Worm (Caenorhabditis elegans) whole organism, L1 larva: ENCODE data around the gene clec-260.
"Not testable (repeated sequence)": the region's sequence is repeated elsewhere in the genome, so short reads cannot be mapped to it uniquely, and the experiment has no call there.

Experiments used
- Y116A8C.19 ChIP-seq: sonication (generic microtip); optimal IDR thresholded peaks from 2 replicates; lab custom pipeline; 2016; ENCODE audit warnings: missing compliant biosample characterization, missing genetic modification characterization, borderline replicate concordance
- alr-1 ChIP-seq: fragments of 200-800 bp; sonication (Bioruptor generic); optimal IDR thresholded peaks from 2 replicates; lab custom pipeline; 2018; ENCODE audit warnings: borderline replicate concordance, mild to moderate bottlenecking, missing genetic modification characterization, missing compliant biosample characterization
- aly-2 ChIP-seq: fragments of 150-350 bp; optimal IDR thresholded peaks from 2 replicates; lab custom pipeline; 2014; ENCODE audit warnings: missing biosample characterization, missing genetic modification characterization
- ceh-63 ChIP-seq: fragments of 200-800 bp; sonication (Bioruptor generic); optimal IDR thresholded peaks from 2 replicates; lab custom pipeline; 2018; ENCODE audit warnings: mild to moderate bottlenecking, missing genetic modification characterization, missing compliant biosample characterization
- ceh-8 ChIP-seq: fragments of 200-800 bp; sonication (Bioruptor generic); optimal IDR thresholded peaks from 2 replicates; lab custom pipeline; 2018; ENCODE audit warnings: mild to moderate bottlenecking, missing genetic modification characterization, moderate library complexity, missing compliant biosample characterization
- ceh-82 ChIP-seq, 3 experiments: fragments of 150-350 bp in 1 of 3; sonication (generic microtip) in 2 of 3; optimal IDR thresholded peaks; 2 replicates each; lab custom pipeline; 2014 to 2017; ENCODE audit warnings: missing biosample characterization in 3 of 3, missing genetic modification characterization in 3 of 3
- dpl-1 ChIP-seq, 3 experiments: fragments of 150-350 bp in 2 of 3; sonication (generic microtip) in 1 of 3; optimal IDR thresholded peaks; 2 replicates each; lab custom pipeline; 2014 to 2017; ENCODE audit warnings: missing biosample characterization in 3 of 3, missing genetic modification characterization in 3 of 3, missing genetic modification reagents in 3 of 3
- efl-1 ChIP-seq, 4 experiments: fragments of 150-350 bp; optimal IDR thresholded peaks in 3 of 4; peaks in 1 of 4; 1 replicate in 1 of 4; 2 replicates in 3 of 4; lab custom pipeline; 2014; ENCODE audit warnings: missing biosample characterization in 2 of 4, missing genetic modification characterization in 2 of 4, missing genetic modification reagents in 2 of 4
- efl-3 ChIP-seq: fragments of 200-800 bp; sonication (Bioruptor generic); optimal IDR thresholded peaks from 2 replicates; lab custom pipeline; 2018; ENCODE audit warnings: mild to moderate bottlenecking, missing genetic modification characterization, missing compliant biosample characterization
- elt-2 ChIP-seq: sonication (generic microtip); optimal IDR thresholded peaks from 2 replicates; lab custom pipeline; 2016; ENCODE audit warnings: missing genetic modification characterization, mild to moderate bottlenecking, inconsistent platforms, missing compliant biosample characterization, missing genetic modification reagents
- elt-3 ChIP-seq, 6 experiments: fragments of 150-350 bp in 1 of 6; sonication (generic microtip); optimal IDR thresholded peaks; 2 replicates each; lab custom pipeline; 2017 to 2018; ENCODE audit warnings: missing biosample characterization in 6 of 6, missing genetic modification characterization in 6 of 6, inconsistent platforms in 1 of 6
- fkh-8 ChIP-seq: sonication (generic microtip); optimal IDR thresholded peaks from 2 replicates; lab custom pipeline; 2016; ENCODE audit warnings: mild to moderate bottlenecking, missing genetic modification characterization, missing compliant biosample characterization
- fos-1 ChIP-seq: fragments of 150-350 bp; optimal IDR thresholded peaks from 2 replicates; lab custom pipeline; 2014; ENCODE audit warnings: missing biosample characterization, missing genetic modification characterization
- hlh-17 ChIP-seq: fragments of 200-800 bp; sonication (Bioruptor generic); optimal IDR thresholded peaks from 2 replicates; lab custom pipeline; 2018; ENCODE audit warnings: missing genetic modification characterization, mild to moderate bottlenecking, missing compliant biosample characterization, moderate library complexity, borderline replicate concordance
- lin-13 ChIP-seq: fragments of 150-350 bp; optimal IDR thresholded peaks from 2 replicates; lab custom pipeline; 2014; ENCODE audit warnings: missing biosample characterization, missing genetic modification reagents, missing genetic modification characterization
- lin-14 ChIP-seq: fragments of 200-800 bp; sonication (Bioruptor generic); optimal IDR thresholded peaks from 2 replicates; lab custom pipeline; 2018; ENCODE audit warnings: mild to moderate bottlenecking, missing genetic modification characterization, moderate library complexity, missing compliant biosample characterization
- lin-35 ChIP-seq, 2 experiments: fragments of 150-350 bp; optimal IDR thresholded peaks; 2 replicates each; lab custom pipeline; 2014; ENCODE audit warnings: missing biosample characterization in 2 of 2, missing genetic modification characterization in 2 of 2, missing genetic modification reagents in 2 of 2
- lir-3 ChIP-seq: sonication (generic microtip); optimal IDR thresholded peaks from 2 replicates; lab custom pipeline; 2016; ENCODE audit warnings: mild to moderate bottlenecking, missing genetic modification characterization, moderate library complexity, missing compliant biosample characterization; ENCODE audit not compliant: poor library complexity
- lsy-2 ChIP-seq, 2 experiments: fragments of 150-350 bp; optimal IDR thresholded peaks; 2 replicates each; lab custom pipeline; 2014; ENCODE audit warnings: missing biosample characterization in 2 of 2, missing genetic modification characterization in 2 of 2
- mab-9 ChIP-seq: fragments of 200-800 bp; sonication (Bioruptor generic); IDR thresholded peaks from 2 replicates; pipeline ENCODE4 v1.3.6; 2022; ENCODE audit warnings: missing genetic modification reagents, missing genetic modification characterization, missing compliant biosample characterization
- mdl-1 ChIP-seq, 2 experiments: fragments of 150-350 bp; optimal IDR thresholded peaks; 2 replicates each; lab custom pipeline; 2014 to 2017; ENCODE audit warnings: missing biosample characterization in 2 of 2, missing genetic modification characterization in 2 of 2, inconsistent platforms in 1 of 2
- nhr-11 ChIP-seq: fragments of 150-350 bp; optimal IDR thresholded peaks from 2 replicates; lab custom pipeline; 2014; ENCODE audit warnings: missing biosample characterization, missing genetic modification characterization
- nhr-19 ChIP-seq: fragments of 200-800 bp; sonication (Bioruptor generic); conservative IDR thresholded peaks from 2 replicates; pipeline ENCODE4 v1.3.6; 2022; ENCODE audit warnings: missing genetic modification characterization, missing compliant biosample characterization
- nhr-28 ChIP-seq: fragments of 150-350 bp; optimal IDR thresholded peaks from 2 replicates; lab custom pipeline; 2014; ENCODE audit warnings: missing biosample characterization, missing genetic modification characterization
- nhr-84 ChIP-seq: sonication (generic microtip); optimal IDR thresholded peaks from 2 replicates; lab custom pipeline; 2017; ENCODE audit warnings: missing biosample characterization, missing genetic modification characterization
- pax-3 ChIP-seq: fragments of 200-800 bp; sonication (Bioruptor generic); optimal IDR thresholded peaks from 2 replicates; lab custom pipeline; 2018; ENCODE audit warnings: mild to moderate bottlenecking, missing genetic modification characterization, moderate library complexity, missing compliant biosample characterization
- rnt-1 ChIP-seq: sonication (generic microtip); optimal IDR thresholded peaks from 2 replicates; lab custom pipeline; 2016; ENCODE audit warnings: mild to moderate bottlenecking, missing genetic modification characterization, moderate library complexity, missing compliant biosample characterization
- sox-4 ChIP-seq: sonication (generic microtip); optimal IDR thresholded peaks from 2 replicates; lab custom pipeline; 2016; ENCODE audit warnings: missing genetic modification characterization, missing compliant biosample characterization
- unc-130 ChIP-seq: fragments of 150-350 bp; optimal IDR thresholded peaks from 2 replicates; lab custom pipeline; 2017; ENCODE audit warnings: missing biosample characterization, missing genetic modification characterization, inconsistent platforms
- unc-62 ChIP-seq: fragments of 150-350 bp; optimal IDR thresholded peaks from 2 replicates; lab custom pipeline; 2014; ENCODE audit warnings: missing biosample characterization, missing genetic modification reagents, missing genetic modification characterization
- unc-98 ChIP-seq: fragments of 200-800 bp; sonication (Bioruptor generic); IDR thresholded peaks from 2 replicates; pipeline ENCODE4 v1.3.6; 2022; ENCODE audit warnings: missing genetic modification characterization, missing compliant biosample characterization
- vab-15 ChIP-seq: sonication (generic microtip); optimal IDR thresholded peaks from 2 replicates; lab custom pipeline; 2017; ENCODE audit warnings: missing genotype, mild to moderate bottlenecking, missing genetic modification characterization, missing compliant biosample characterization
- zag-1 ChIP-seq: fragments of 150-350 bp; optimal IDR thresholded peaks from 2 replicates; lab custom pipeline; 2014; ENCODE audit warnings: missing biosample characterization, missing genetic modification characterization
- zip-4 ChIP-seq: fragments of 200-800 bp; sonication (Bioruptor generic); optimal IDR thresholded peaks from 2 replicates; lab custom pipeline; 2018; ENCODE audit warnings: mild to moderate bottlenecking, missing genetic modification characterization, moderate library complexity, missing compliant biosample characterization
- ztf-11 ChIP-seq, 2 experiments: sonication (generic microtip); optimal IDR thresholded peaks; 2 replicates each; lab custom pipeline; 2016 to 2017; ENCODE audit warnings: missing genetic modification characterization in 2 of 2, missing biosample characterization in 1 of 2, missing compliant biosample characterization in 1 of 2
- ztf-4 ChIP-seq: fragments of 150-350 bp; optimal IDR thresholded peaks from 2 replicates; lab custom pipeline; 2014; ENCODE audit warnings: missing biosample characterization, missing genetic modification characterization

Gene clec-260

ce11 chrV:19954491-19954890 is 31.6 kb downstream of the clec-260 start:
- no peak for TF ChIP-seq ztf-11 (tag; optimal IDR thresholded peaks at IDR 0.05; lab: Kevin White, UChicago)
- no peak for TF ChIP-seq efl-1 (optimal IDR thresholded peaks at IDR 0.05; lab: Kevin White, UChicago)
- TF ChIP-seq efl-1 (GFP tag; optimal IDR thresholded peaks at IDR 0.05 in 1 of 2; lab: Kevin White, UChicago), result peak in 1 of 2 experiments; percentile 57
- peak; percentile 15 for TF ChIP-seq alr-1 (tag; lab: Kevin White, UChicago)
- no peak for TF ChIP-seq ceh-8
- TF ChIP-seq, all 84 proteins: peak for 2

- TF ChIP-seq nhr-11 (tag; lab: Kevin White, UChicago); pax-3 (tag; lab: Kevin White, UChicago); unc-130: not testable (repeated sequence)
- TF ChIP-seq, all 84 proteins: peak for 0; not testable (repeated sequence) for 84
Observed at ce11 chrV:19949721-19950120, 36.4 kb downstream of the clec-260 start, which contains the start of gene Y60A3A.8. Gene Y60A3A.8, plus strand, starts transcription at chrV:19949978.

ce11 chrV:19948993-19949392 is 37.1 kb downstream of the clec-260 start, which contains the start of gene tmed-4:
Gene tmed-4, minus strand, starts transcription at chrV:19949093.
- not testable (repeated sequence) for TF ChIP-seq fkh-8 (tag; lab: Kevin White, UChicago); unc-98 (GFP tag; lab: Robert Waterston, UW); sox-4 (tag; lab: Kevin White, UChicago)

- TF ChIP-seq elt-3 (tag; optimal IDR thresholded peaks at IDR 0.05; lab: Kevin White, UChicago) (no peak), pax-3 (tag; lab: Kevin White, UChicago) (no peak), mdl-1 (tag; optimal IDR thresholded peaks at IDR 0.05; lab: Kevin White, UChicago) (no peak), dpl-1 (GFP tag; optimal IDR thresholded peaks at IDR 0.05; lab: Kevin White, UChicago) (no peak), unc-62 (GFP tag; lab: Kevin White, UChicago) (no peak), ceh-82 (tag; optimal IDR thresholded peaks at IDR 0.05; lab: Kevin White, UChicago) (no peak), lin-14 (GFP tag; lab: Kevin White, UChicago) (no peak), hlh-17 (no peak), nhr-28 (tag; lab: Kevin White, UChicago) (no peak), ceh-63 (no peak), lin-13 (GFP tag; lab: Kevin White, UChicago) (no peak), zag-1 (tag; lab: Kevin White, UChicago) (no peak), vab-15 (no peak), aly-2 (no peak)
Observed at ce11 chrV:19946529-19946928, 39.6 kb downstream of the clec-260 start, which contains the start of gene dhs-24. Gene dhs-24, minus strand, starts transcription at chrV:19946629.

ce11 chrV:19936945-19937344 is 49.2 kb downstream of the clec-260 start:
- no peak for TF ChIP-seq lin-35 (GFP tag; optimal IDR thresholded peaks at IDR 0.05; lab: Kevin White, UChicago)
- TF ChIP-seq nhr-19 (GFP tag; lab: Robert Waterston, UW), result no peak
- TF ChIP-seq efl-1 (optimal IDR thresholded peaks at IDR 0.05; lab: Kevin White, UChicago), result no peak
- TF ChIP-seq efl-1 (GFP tag; optimal IDR thresholded peaks at IDR 0.05 in 1 of 2; lab: Kevin White, UChicago), result peak in 1 of 2 experiments; percentile 57
- TF ChIP-seq nhr-11 (tag; lab: Kevin White, UChicago), result no peak
- TF ChIP-seq Y116A8C.19, result no peak
- TF ChIP-seq, all 84 proteins: peak for 1

- TF ChIP-seq nhr-84, result no peak
- no peak for TF ChIP-seq lir-3 (tag; lab: Kevin White, UChicago)
- no peak for TF ChIP-seq unc-130
- TF ChIP-seq fos-1 (tag; lab: Kevin White, UChicago), result no peak
- TF ChIP-seq zip-4 (GFP tag; lab: Kevin White, UChicago), result no peak
- no peak for TF ChIP-seq efl-3 (GFP tag; lab: Kevin White, UChicago)
- TF ChIP-seq ztf-4 (tag; lab: Kevin White, UChicago), result no peak
- no peak for TF ChIP-seq efl-1 (optimal IDR thresholded peaks at IDR 0.05; lab: Kevin White, UChicago)
- no peak for TF ChIP-seq efl-1 (GFP tag; optimal IDR thresholded peaks at IDR 0.05 in 1 of 2; lab: Kevin White, UChicago)
- TF ChIP-seq mab-9 (GFP tag; lab: Robert Waterston, UW), result no peak
- no peak for TF ChIP-seq elt-3 (tag; optimal IDR thresholded peaks at IDR 0.05; lab: Kevin White, UChicago)
- no peak for TF ChIP-seq lsy-2 (tag; optimal IDR thresholded peaks at IDR 0.05; lab: Kevin White, UChicago)
- no peak for TF ChIP-seq rnt-1 (tag; lab: Kevin White, UChicago)
- TF ChIP-seq elt-2, result no peak
Observed at ce11 chrV:19934223-19934622, 51.9 kb downstream of the clec-260 start, which contains the start of gene algn-7. Gene algn-7, minus strand, starts transcription at chrV:19934323.
